Fruit fly (Drosophila melanogaster) whole organism, embryonic: Measurements from ENCODE around the gene Not10.

Source experiments
- Adf1 ChIP-seq: fragments of 200-800 bp; sonication (Bioruptor generic); IDR thresholded peaks from 2 replicates; pipeline ENCODE4 v1.3.6; 2022; ENCODE audit warnings: missing biosample characterization, missing genetic modification characterization
- CG10209 ChIP-seq: fragments of 200-800 bp; sonication (Bioruptor generic); optimal IDR thresholded peaks from 3 replicates; lab custom pipeline; 2017; ENCODE audit warnings: missing biosample characterization, mild to moderate bottlenecking, missing genetic modification characterization, missing genetic modification reagents
- CG13123 ChIP-seq: fragments of 200-800 bp; sonication (Bioruptor generic); optimal IDR thresholded peaks from 2 replicates; lab custom pipeline; 2016; ENCODE audit warnings: missing biosample characterization, missing genetic modification characterization
- CG13287 ChIP-seq: fragments of 200-800 bp; sonication (Bioruptor generic); IDR thresholded peaks from 2 replicates; pipeline ENCODE4 v1.3.6; 2022; ENCODE audit warnings: missing biosample characterization, missing genetic modification characterization; ENCODE audit not compliant: partially characterized antibody
- CG13894 ChIP-seq: fragments of 200-800 bp; sonication (Bioruptor generic); optimal IDR thresholded peaks from 3 replicates; lab custom pipeline; 2018; ENCODE audit warnings: missing biosample characterization, mild to moderate bottlenecking, missing genetic modification characterization, moderate library complexity
- CG14860 ChIP-seq: fragments of 200-800 bp; sonication (Bioruptor generic); IDR thresholded peaks from 3 replicates; pipeline ENCODE4 v1.3.6; 2022; ENCODE audit warnings: missing biosample characterization, missing genetic modification characterization; ENCODE audit not compliant: partially characterized antibody
- CG34224 ChIP-seq: fragments of 200-800 bp; sonication (Bioruptor generic); IDR thresholded peaks from 3 replicates; pipeline ENCODE4 v1.3.6; 2022; ENCODE audit warnings: missing biosample characterization, missing genetic modification characterization; ENCODE audit not compliant: partially characterized antibody
- CG8281 ChIP-seq: fragments of 200-800 bp; sonication (Bioruptor generic); optimal IDR thresholded peaks from 2 replicates; lab custom pipeline; 2018; ENCODE audit warnings: missing biosample characterization, mild to moderate bottlenecking, missing genetic modification characterization, moderate library complexity
- CG8478 ChIP-seq: fragments of >200 bp; optimal IDR thresholded peaks from 2 replicates; lab custom pipeline; 2018
- Dll ChIP-seq: fragments of 200-800 bp; sonication (Bioruptor generic); IDR thresholded peaks from 4 replicates; pipeline ENCODE4 v1.3.6; 2022; ENCODE audit warnings: missing biosample characterization, missing genetic modification characterization; ENCODE audit not compliant: partially characterized antibody
- Eip74EF ChIP-seq, 2 experiments: fragments of 200-800 bp in 1 of 2; fragments of >200 bp in 1 of 2; sonication (Bioruptor generic) in 1 of 2; optimal IDR thresholded peaks; 2 replicates each; lab custom pipeline; 2017 to 2019; ENCODE audit warnings: missing biosample characterization in 2 of 2, missing genetic modification characterization in 2 of 2, mild to moderate bottlenecking in 1 of 2, moderate library complexity in 1 of 2
- Ets65A ChIP-seq: fragments of 200-800 bp; sonication (Bioruptor generic); peaks from one replicate; lab custom pipeline; 2016; ENCODE audit warnings: missing biosample characterization, missing genetic modification characterization
- Gsc ChIP-seq: fragments of 200-800 bp; sonication (Bioruptor generic); IDR thresholded peaks from 2 replicates; pipeline ENCODE4 v1.3.6; 2022; ENCODE audit warnings: missing biosample characterization, missing genetic modification characterization
- Gug ChIP-seq: fragments of 200-800 bp; sonication (Bioruptor generic); IDR thresholded peaks from 4 replicates; pipeline ENCODE4 v1.3.6; 2022; ENCODE audit warnings: missing biosample characterization, missing genetic modification characterization
- Hmr ChIP-seq: fragments of 200-800 bp; sonication (Bioruptor generic); optimal IDR thresholded peaks from 3 replicates; lab custom pipeline; 2017; ENCODE audit warnings: mild to moderate bottlenecking, missing biosample characterization, missing genetic modification reagents, missing genetic modification characterization
- Lim3 ChIP-seq: fragments of 200-800 bp; sonication (Bioruptor generic); IDR thresholded peaks from 2 replicates; pipeline ENCODE4 v1.3.6; 2022; ENCODE audit warnings: missing biosample characterization, missing genetic modification characterization
- Nf-YC ChIP-seq: fragments of 200-800 bp; optimal IDR thresholded peaks from 3 replicates; lab custom pipeline; 2019; ENCODE audit warnings: missing biosample characterization, mild to moderate bottlenecking, missing genetic modification characterization, moderate library complexity
- NfI ChIP-seq: fragments of 200-800 bp; sonication (Bioruptor generic); optimal IDR thresholded peaks from 3 replicates; lab custom pipeline; 2018; ENCODE audit warnings: missing biosample characterization, mild to moderate bottlenecking, missing genetic modification characterization, moderate library complexity
- Scr ChIP-seq: fragments of 200-800 bp; sonication (Bioruptor generic); IDR thresholded peaks from 2 replicates; pipeline ENCODE4 v1.3.6; 2022; ENCODE audit warnings: missing biosample characterization, missing genetic modification characterization; ENCODE audit not compliant: partially characterized antibody
- Ssrp ChIP-seq: fragments of 200-800 bp; sonication (Bioruptor generic); optimal IDR thresholded peaks from 2 replicates; lab custom pipeline; 2018; ENCODE audit warnings: missing biosample characterization, mild to moderate bottlenecking, missing genetic modification characterization, moderate library complexity
- Trl ChIP-seq, 3 experiments: fragments of >200 bp in 2 of 3; fragments of 200-800 bp in 1 of 3; sonication (Bioruptor generic) in 1 of 3; optimal IDR thresholded peaks; 2 replicates in 1 of 3; 3 replicates in 2 of 3; lab custom pipeline; 2016 to 2017; ENCODE audit warnings: missing biosample characterization in 1 of 3, missing genetic modification characterization in 1 of 3
- abd-A ChIP-seq: fragments of 200-800 bp; sonication (Bioruptor generic); optimal IDR thresholded peaks from 3 replicates; lab custom pipeline; 2019; ENCODE audit warnings: missing biosample characterization, mild to moderate bottlenecking, missing genetic modification characterization, moderate library complexity
- bbx ChIP-seq: fragments of 200-800 bp; sonication (Bioruptor generic); IDR thresholded peaks from 2 replicates; pipeline ENCODE4 v1.3.6; 2022; ENCODE audit warnings: missing biosample characterization, missing genetic modification characterization; ENCODE audit not compliant: partially characterized antibody
- bigmax ChIP-seq: fragments of 200-800 bp; sonication (Bioruptor generic); optimal IDR thresholded peaks from 2 replicates; lab custom pipeline; 2018; ENCODE audit warnings: missing biosample characterization, mild to moderate bottlenecking, missing genetic modification characterization
- chinmo ChIP-seq: fragments of 200-800 bp; sonication (Bioruptor generic); IDR thresholded peaks from 4 replicates; pipeline ENCODE4 v1.3.6; 2022; ENCODE audit warnings: missing biosample characterization, missing genetic modification characterization; ENCODE audit not compliant: partially characterized antibody
- insv ChIP-seq, 2 experiments: fragments of 200-800 bp; sonication (Bioruptor generic); optimal IDR thresholded peaks; 3 replicates each; lab custom pipeline; 2016 to 2018; ENCODE audit warnings: missing biosample characterization in 2 of 2, missing genetic modification characterization in 2 of 2
- peb ChIP-seq: fragments of 200-800 bp; sonication (Bioruptor generic); IDR thresholded peaks from 2 replicates; pipeline ENCODE4 v1.3.6; 2022; ENCODE audit warnings: missing biosample characterization, missing genetic modification characterization
- prd ChIP-seq, 3 experiments: fragments of >200 bp in 2 of 3; fragments of 200-800 bp in 1 of 3; sonication (Bioruptor generic) in 1 of 3; optimal IDR thresholded peaks in 2 of 3; IDR thresholded peaks in 1 of 3; 2 replicates in 2 of 3; 3 replicates in 1 of 3; pipeline versions ENCODE4 v1.3.6 to Lab custom; 2017 to 2022; ENCODE audit warnings: missing biosample characterization in 1 of 3, missing genetic modification characterization in 1 of 3
- sug ChIP-seq: fragments of 200-800 bp; optimal IDR thresholded peaks from 2 replicates; lab custom pipeline; 2019; ENCODE audit warnings: missing biosample characterization, mild to moderate bottlenecking, missing genetic modification characterization, moderate library complexity
- unpg ChIP-seq: fragments of 200-800 bp; sonication (Bioruptor generic); optimal IDR thresholded peaks from 3 replicates; lab custom pipeline; 2018; ENCODE audit warnings: missing biosample characterization, mild to moderate bottlenecking, missing genetic modification characterization, moderate library complexity
- z ChIP-seq: fragments of 200-800 bp; sonication (Bioruptor generic); IDR thresholded peaks from 3 replicates; pipeline ENCODE4 v1.3.6; 2022; ENCODE audit warnings: missing biosample characterization, missing genetic modification characterization
- zen2 ChIP-seq: fragments of 200-800 bp; sonication (Bioruptor generic); IDR thresholded peaks from 3 replicates; pipeline ENCODE4 v1.3.6; 2022; ENCODE audit warnings: missing biosample characterization, missing genetic modification characterization; ENCODE audit not compliant: partially characterized antibody

Not10 gene

DNA sequence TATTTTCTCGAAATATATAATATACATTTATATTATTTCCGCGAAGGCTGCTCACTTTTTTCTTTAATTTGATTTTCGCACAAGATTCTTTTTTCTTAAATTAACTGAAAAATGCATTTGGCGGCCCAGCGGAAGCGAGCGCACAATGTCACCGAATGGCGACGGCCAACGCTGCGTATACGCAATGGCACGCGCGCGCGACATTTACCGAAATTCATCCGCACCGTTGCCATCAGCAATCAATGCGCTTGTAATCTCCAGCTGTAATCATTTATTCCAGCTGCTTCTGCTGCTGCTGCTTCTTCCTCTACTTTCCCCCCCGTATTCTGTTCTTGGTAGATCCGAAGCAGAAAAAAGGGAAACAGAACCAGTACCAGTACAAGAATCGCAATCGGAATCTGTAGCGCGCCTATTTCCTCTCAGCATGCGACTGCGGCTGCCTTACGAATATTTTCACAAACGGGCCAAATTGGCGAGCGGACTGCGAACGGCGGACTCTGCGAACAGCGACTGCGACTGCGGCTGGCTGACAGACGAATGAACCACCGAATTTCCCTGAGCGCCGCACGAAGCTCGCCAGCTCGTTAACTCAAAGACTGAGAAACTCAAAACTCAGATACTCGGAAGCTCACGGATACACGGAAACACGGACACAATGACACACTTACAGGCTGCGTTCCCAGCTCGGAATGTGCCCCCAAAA, 35.1 kb upstream of the Not10 start, which contains the start of gene Octbeta2R (continued):
- TF ChIP-seq NfI (GFP tag; lab: Kevin White, UChicago) = no peak
- TF ChIP-seq CG13287 = peak; percentile 55; the same call in 1 of the 2 replicates
- TF ChIP-seq bigmax (GFP tag; lab: Kevin White, UChicago) = no peak
- TF ChIP-seq sug (tag; lab: Kevin White, UChicago) = no peak
- no peak for TF ChIP-seq Trl (optimal IDR thresholded peaks at IDR 0.05; lab: Kevin White, UChicago)
- TF ChIP-seq Trl (GFP tag; optimal IDR thresholded peaks at IDR 0.05; lab: Kevin White, UChicago) = no peak
- no peak for TF ChIP-seq CG14860 (GFP tag; lab: Robert Waterston, UW)
- peak; percentile 26 for TF ChIP-seq Nf-YC (tag; lab: Kevin White, UChicago)
- peak; percentile 56 for TF ChIP-seq Ets65A (GFP tag; lab: Kevin White, UChicago)
- TF ChIP-seq prd (optimal IDR thresholded peaks at IDR 0.05; lab: Kevin White, UChicago) = no peak
- no peak for TF ChIP-seq prd (GFP tag; IDR thresholded peaks at IDR 0.05; lab: Robert Waterston, UW)
- TF ChIP-seq Hmr = peak; percentile 1
- no peak for TF ChIP-seq unpg (GFP tag; lab: Kevin White, UChicago)
- peak; percentile 35 for TF ChIP-seq CG13894 (tag; lab: Kevin White, UChicago)
- peak; percentile 53; the same call in 1 of the 3 replicates for TF ChIP-seq CG34224 (GFP tag; lab: Robert Waterston, UW)
- TF ChIP-seq Lim3 (GFP tag; lab: Robert Waterston, UW) = no peak

DNA sequence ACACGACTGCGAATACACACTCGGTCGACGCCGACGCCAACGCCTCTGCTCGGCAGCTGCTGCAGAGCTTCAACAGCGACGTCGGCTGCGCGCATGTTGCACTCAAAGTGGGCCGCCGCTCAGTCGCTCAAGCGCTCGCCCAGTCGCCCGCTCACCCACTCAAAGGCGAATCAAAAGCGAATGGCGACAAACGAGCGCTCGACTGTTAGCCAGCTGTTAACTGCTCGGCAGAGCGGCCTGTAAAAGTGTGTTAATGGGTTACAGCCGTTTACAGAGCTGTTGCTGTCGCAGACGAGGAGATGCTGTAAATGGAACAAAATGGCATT, 34.6 kb upstream of the Not10 start:
- TF ChIP-seq bbx (GFP tag; lab: Robert Waterston, UW) = peak; percentile 31; the same call in 1 of the 2 replicates
- peak; percentile 98 for TF ChIP-seq z (GFP tag; lab: Robert Waterston, UW)
- peak in 1 of 2 experiments; percentile 10 for TF ChIP-seq Eip74EF (GFP tag; optimal IDR thresholded peaks at IDR 0.05; lab: Kevin White, UChicago)
- TF ChIP-seq Adf1 = peak; percentile 99
- no peak for TF ChIP-seq CG10209
- TF ChIP-seq CG13123 = no peak
- TF ChIP-seq Gug (GFP tag; lab: Robert Waterston, UW) = no peak
- no peak for TF ChIP-seq CG8281
- 0 out of 4 replicates have a peak, but pooled peaks have one; percentile 27 for TF ChIP-seq Dll (GFP tag; lab: Robert Waterston, UW)
- TF ChIP-seq chinmo (GFP tag; lab: Robert Waterston, UW) = peak; percentile 82; the same call in 2 of the 4 replicates
- TF ChIP-seq Scr = 0 out of 2 replicates have a peak, but pooled peaks have one; percentile 11
- no peak for TF ChIP-seq insv (GFP tag; optimal IDR thresholded peaks at IDR 0.05; lab: Kevin White, UChicago)
- peak; percentile 43; the same call in 1 of the 3 replicates for TF ChIP-seq zen2 (GFP tag; lab: Robert Waterston, UW)
- peak; percentile 28 to 43 for TF ChIP-seq Trl (optimal IDR thresholded peaks at IDR 0.05; lab: Kevin White, UChicago)
- no peak for TF ChIP-seq Trl (GFP tag; optimal IDR thresholded peaks at IDR 0.05; lab: Kevin White, UChicago)
- no peak for TF ChIP-seq peb (GFP tag; lab: Robert Waterston, UW)

DNA sequence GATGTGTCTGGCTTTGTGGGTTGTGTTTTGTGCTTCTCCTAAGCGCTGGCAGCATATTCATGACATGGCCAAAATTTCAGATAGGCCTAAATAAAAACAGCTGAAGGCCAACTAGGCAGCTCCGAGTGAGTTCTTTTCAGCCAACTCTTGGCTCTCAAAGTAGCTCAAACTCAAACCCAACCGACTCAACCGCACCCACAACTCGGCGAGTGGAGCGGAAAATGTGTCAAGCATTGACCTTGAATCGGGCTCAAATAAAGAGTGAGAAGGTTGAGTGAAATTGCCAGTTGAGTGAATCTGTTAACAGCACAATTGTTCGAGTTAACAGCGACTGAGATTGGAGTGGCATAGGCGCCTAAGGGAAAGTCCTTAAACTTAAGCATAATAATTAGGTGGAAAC, 18.5 kb upstream of the Not10 start:
- peak; percentile 1 for TF ChIP-seq abd-A (tag; lab: Kevin White, UChicago)
- TF ChIP-seq CG8478 (lab: Kevin White, UChicago) = no peak
- peak; percentile 97 for TF ChIP-seq z (GFP tag; lab: Robert Waterston, UW)
- TF ChIP-seq Gsc (GFP tag; lab: Robert Waterston, UW) = no peak

DNA sequence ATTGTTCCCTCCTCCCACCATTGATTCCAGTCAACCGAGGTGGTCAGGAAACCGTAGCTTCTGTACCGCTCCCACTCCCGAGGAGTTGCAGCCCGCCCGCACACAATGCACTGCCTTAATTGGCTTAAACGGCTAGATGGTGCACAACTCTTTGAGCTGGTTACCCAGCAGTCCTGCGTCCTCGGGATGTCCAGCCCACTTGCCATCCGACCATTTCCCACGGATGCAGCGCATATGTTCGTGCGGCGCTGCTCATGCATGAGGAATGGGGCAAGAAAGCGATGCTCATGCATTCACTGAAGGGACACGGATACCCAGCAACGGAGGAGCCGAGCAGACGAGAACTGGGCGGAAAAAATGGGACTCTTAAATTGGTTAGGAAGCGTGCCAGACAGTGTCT, 14.9 kb upstream of the Not10 start:
- no peak for TF ChIP-seq Ssrp (tag; lab: Kevin White, UChicago)
- TF ChIP-seq Ets65A (GFP tag; lab: Kevin White, UChicago) = peak; percentile 91
